Fruit fly (Drosophila melanogaster) whole organism, embryonic: Measurements from ENCODE around the gene CG33986.

Source experiments
- Bgb ChIP-seq: fragments of 200-800 bp; sonication (Bioruptor generic); IDR thresholded peaks from 2 replicates; pipeline ENCODE4 v1.3.6; 2022; ENCODE audit warnings: missing biosample characterization, missing genetic modification characterization; ENCODE audit not compliant: partially characterized antibody
- CG10321 ChIP-seq: fragments of 200-800 bp; sonication (Bioruptor generic); IDR thresholded peaks from 2 replicates; pipeline ENCODE4 v1.3.6; 2022; ENCODE audit warnings: missing biosample characterization, missing genetic modification characterization
- CG10565 ChIP-seq: fragments of 200-800 bp; sonication (Bioruptor generic); optimal IDR thresholded peaks from 3 replicates; lab custom pipeline; 2016; ENCODE audit warnings: missing biosample characterization, mild to moderate bottlenecking, missing genetic modification characterization
- CG12104 ChIP-seq: fragments of 200-800 bp; sonication (Bioruptor generic); optimal IDR thresholded peaks from 3 replicates; lab custom pipeline; 2016; ENCODE audit warnings: missing biosample characterization, missing genetic modification characterization
- CG12659 ChIP-seq: fragments of 200-800 bp; sonication (Bioruptor generic); optimal IDR thresholded peaks from 3 replicates; lab custom pipeline; 2017; ENCODE audit warnings: mild to moderate bottlenecking, missing biosample characterization, missing genetic modification reagents, missing genetic modification characterization
- CG12942 ChIP-seq: fragments of 200-800 bp; sonication (Bioruptor generic); optimal IDR thresholded peaks from 3 replicates; lab custom pipeline; 2016; ENCODE audit warnings: missing biosample characterization, missing genetic modification characterization
- CG14667 ChIP-seq: fragments of 200-800 bp; sonication (Bioruptor generic); IDR thresholded peaks from 2 replicates; pipeline ENCODE4 v1.3.6; 2022; ENCODE audit warnings: missing biosample characterization, missing genetic modification characterization
- CG14860 ChIP-seq: fragments of 200-800 bp; sonication (Bioruptor generic); IDR thresholded peaks from 3 replicates; pipeline ENCODE4 v1.3.6; 2022; ENCODE audit warnings: missing biosample characterization, missing genetic modification characterization; ENCODE audit not compliant: partially characterized antibody
- CG17186 ChIP-seq: fragments of 200-800 bp; sonication (Bioruptor generic); optimal IDR thresholded peaks from 3 replicates; lab custom pipeline; 2017; ENCODE audit warnings: missing biosample characterization, missing genetic modification reagents, missing genetic modification characterization
- CG17568 ChIP-seq: fragments of 200-800 bp; sonication (Bioruptor generic); optimal IDR thresholded peaks from 2 replicates; lab custom pipeline; 2018; ENCODE audit warnings: missing biosample characterization, mild to moderate bottlenecking, missing genetic modification characterization, moderate library complexity
- CG17912 ChIP-seq: fragments of 200-800 bp; sonication (Bioruptor generic); optimal IDR thresholded peaks from 2 replicates; lab custom pipeline; 2018; ENCODE audit warnings: missing biosample characterization, mild to moderate bottlenecking, missing genetic modification characterization
- CG18011 ChIP-seq: fragments of 200-800 bp; sonication (Bioruptor generic); optimal IDR thresholded peaks from 2 replicates; lab custom pipeline; 2017; ENCODE audit warnings: missing biosample characterization, missing genetic modification characterization, mild to moderate bottlenecking, moderate library complexity, missing genotype
- CG18262 ChIP-seq: fragments of 200-800 bp; optimal IDR thresholded peaks from 3 replicates; lab custom pipeline; 2019; ENCODE audit warnings: missing biosample characterization, mild to moderate bottlenecking, missing genetic modification characterization, moderate library complexity
- CG30431 ChIP-seq: fragments of 200-800 bp; sonication (Bioruptor generic); optimal IDR thresholded peaks from 2 replicates; lab custom pipeline; 2017; ENCODE audit warnings: missing biosample characterization, missing genetic modification characterization
- CG3726 ChIP-seq: fragments of 200-800 bp; sonication (Bioruptor generic); IDR thresholded peaks from 3 replicates; pipeline ENCODE4, ENCODE4 v1.3.6; 2022; ENCODE audit warnings: missing biosample characterization, missing genetic modification characterization
- CG3847 ChIP-seq: fragments of 200-800 bp; sonication (Bioruptor generic); IDR thresholded peaks from 2 replicates; pipeline ENCODE4 v1.3.6; 2022; ENCODE audit warnings: missing biosample characterization, missing genetic modification characterization
- CG42726 ChIP-seq: fragments of 200-800 bp; sonication (Bioruptor generic); IDR thresholded peaks from 2 replicates; pipeline ENCODE4 v1.3.6; 2022; ENCODE audit warnings: missing biosample characterization, missing genetic modification characterization; ENCODE audit not compliant: partially characterized antibody
- CG7556 ChIP-seq: fragments of 200-800 bp; sonication (Bioruptor generic); optimal IDR thresholded peaks from 2 replicates; lab custom pipeline; 2017; ENCODE audit warnings: missing biosample characterization, mild to moderate bottlenecking, missing genetic modification characterization
- CG7786 ChIP-seq: fragments of 200-800 bp; sonication (Bioruptor generic); optimal IDR thresholded peaks from 2 replicates; lab custom pipeline; 2016; ENCODE audit warnings: missing biosample characterization, missing genetic modification characterization
- CG7839 ChIP-seq: fragments of 200-800 bp; sonication (Bioruptor generic); optimal IDR thresholded peaks from 3 replicates; lab custom pipeline; 2018; ENCODE audit warnings: missing biosample characterization, mild to moderate bottlenecking, missing genetic modification characterization, moderate library complexity
- CG8765 ChIP-seq: fragments of 200-800 bp; sonication (Bioruptor generic); IDR thresholded peaks from 2 replicates; pipeline ENCODE4 v1.3.6; 2022; ENCODE audit warnings: missing biosample characterization, missing genetic modification characterization
- CG9215 ChIP-seq: fragments of 200-800 bp; sonication (Bioruptor generic); IDR thresholded peaks from 2 replicates; pipeline ENCODE4 v1.3.6; 2022; ENCODE audit warnings: missing biosample characterization, missing genetic modification characterization
- D19A ChIP-seq: fragments of 200-800 bp; optimal IDR thresholded peaks from 3 replicates; lab custom pipeline; 2019; ENCODE audit warnings: missing biosample characterization, mild to moderate bottlenecking, missing genetic modification characterization, moderate library complexity
- Dip3 ChIP-seq: fragments of 200-800 bp; sonication (Bioruptor generic); optimal IDR thresholded peaks from 3 replicates; lab custom pipeline; 2016; ENCODE audit warnings: missing biosample characterization, missing genetic modification characterization
- Dp ChIP-seq: fragments of 200-800 bp; sonication (Bioruptor generic); optimal IDR thresholded peaks from 2 replicates; lab custom pipeline; 2018; ENCODE audit warnings: missing biosample characterization, mild to moderate bottlenecking, missing genetic modification characterization, moderate library complexity
- Fer2 ChIP-seq: fragments of 200-800 bp; sonication (Bioruptor generic); optimal IDR thresholded peaks from 2 replicates; lab custom pipeline; 2018; ENCODE audit warnings: missing biosample characterization, mild to moderate bottlenecking, missing genetic modification characterization, moderate library complexity
- GATAe ChIP-seq: fragments of 200-800 bp; sonication (Bioruptor generic); conservative IDR thresholded peaks from 2 replicates; pipeline ENCODE4 v1.3.6; 2022; ENCODE audit warnings: missing biosample characterization, missing genetic modification characterization
- Hmx ChIP-seq: fragments of 200-800 bp; sonication (Bioruptor generic); optimal IDR thresholded peaks from 2 replicates; lab custom pipeline; 2016; ENCODE audit warnings: missing biosample characterization, missing genetic modification characterization
- Lhr ChIP-seq: fragments of 200-800 bp; sonication (Bioruptor generic); optimal IDR thresholded peaks from 3 replicates; lab custom pipeline; 2017; ENCODE audit warnings: mild to moderate bottlenecking, missing biosample characterization, missing genetic modification reagents, missing genetic modification characterization
- Max ChIP-seq: fragments of 200-800 bp; sonication (Bioruptor generic); optimal IDR thresholded peaks from 2 replicates; lab custom pipeline; 2016; ENCODE audit warnings: missing biosample characterization, mild to moderate bottlenecking, missing genetic modification characterization
- Myb ChIP-seq: fragments of 200-800 bp; sonication (Bioruptor generic); optimal IDR thresholded peaks from 2 replicates; lab custom pipeline; 2016; ENCODE audit warnings: missing biosample characterization, missing genetic modification characterization
- Neu2 ChIP-seq: fragments of 200-800 bp; sonication (Bioruptor generic); optimal IDR thresholded peaks from 3 replicates; lab custom pipeline; 2016; ENCODE audit warnings: missing biosample characterization, missing genetic modification characterization, borderline replicate concordance
- Poxn ChIP-seq: fragments of 200-800 bp; sonication (Bioruptor generic); IDR thresholded peaks from 2 replicates; pipeline ENCODE4 v1.3.6; 2022; ENCODE audit warnings: missing biosample characterization, missing genetic modification characterization
- Spps ChIP-seq: fragments of 200-800 bp; sonication (Bioruptor generic); optimal IDR thresholded peaks from 2 replicates; lab custom pipeline; 2018; ENCODE audit warnings: missing biosample characterization, mild to moderate bottlenecking, missing genetic modification characterization
- Sry-β ChIP-seq: fragments of 200-800 bp; sonication (Bioruptor generic); optimal IDR thresholded peaks from 2 replicates; lab custom pipeline; 2018; ENCODE audit warnings: missing biosample characterization, mild to moderate bottlenecking, missing genetic modification characterization, moderate library complexity
- abd-A ChIP-seq: fragments of 200-800 bp; sonication (Bioruptor generic); optimal IDR thresholded peaks from 3 replicates; lab custom pipeline; 2019; ENCODE audit warnings: missing biosample characterization, mild to moderate bottlenecking, missing genetic modification characterization, moderate library complexity
- aop ChIP-seq: fragments of 200-800 bp; sonication (Bioruptor generic); IDR thresholded peaks from 2 replicates; pipeline ENCODE4 v1.3.6; 2022; ENCODE audit warnings: missing biosample characterization, missing genetic modification characterization
- ara ChIP-seq: fragments of 200-800 bp; sonication (Bioruptor generic); IDR thresholded peaks from 2 replicates; pipeline ENCODE4 v1.3.6; 2022; ENCODE audit warnings: missing biosample characterization, missing genetic modification characterization
- croc ChIP-seq: fragments of 200-800 bp; sonication (Bioruptor generic); conservative IDR thresholded peaks from 3 replicates; pipeline ENCODE4 v1.3.6; 2022; ENCODE audit warnings: missing biosample characterization, missing genetic modification characterization
- fru ChIP-seq: fragments of >200 bp; optimal IDR thresholded peaks from 2 replicates; lab custom pipeline; 2017
- ftz-f1 ChIP-seq: fragments of 200-800 bp; sonication (Bioruptor generic); optimal IDR thresholded peaks from 2 replicates; lab custom pipeline; 2016; ENCODE audit warnings: missing biosample characterization, missing genetic modification characterization
- gro ChIP-seq: fragments of 200-800 bp; sonication (Bioruptor generic); optimal IDR thresholded peaks from 2 replicates; lab custom pipeline; 2016; ENCODE audit warnings: missing biosample characterization, missing genetic modification characterization
- her ChIP-seq: fragments of 200-800 bp; sonication (Bioruptor generic); optimal IDR thresholded peaks from 2 replicates; lab custom pipeline; 2016; ENCODE audit warnings: missing biosample characterization, missing genetic modification characterization
- lab ChIP-seq: fragments of 200-800 bp; sonication (Bioruptor generic); optimal IDR thresholded peaks from 3 replicates; lab custom pipeline; 2017; ENCODE audit warnings: missing biosample characterization, missing genetic modification characterization, mild to moderate bottlenecking, moderate library complexity, missing genetic modification reagents
- nmo ChIP-seq: fragments of 200-800 bp; sonication (Bioruptor generic); optimal IDR thresholded peaks from 2 replicates; lab custom pipeline; 2018; ENCODE audit warnings: missing biosample characterization, mild to moderate bottlenecking, missing genetic modification characterization, moderate library complexity
- p53 ChIP-seq: fragments of 200-800 bp; sonication (Bioruptor generic); optimal IDR thresholded peaks from 2 replicates; lab custom pipeline; 2016; ENCODE audit warnings: missing biosample characterization, missing genetic modification characterization
- pros ChIP-seq: fragments of 200-800 bp; sonication (Bioruptor generic); optimal IDR thresholded peaks from 3 replicates; lab custom pipeline; 2019; ENCODE audit warnings: missing biosample characterization, mild to moderate bottlenecking, missing genetic modification characterization, moderate library complexity
- sd ChIP-seq: fragments of 200-800 bp; sonication (Bioruptor generic); optimal IDR thresholded peaks from 3 replicates; lab custom pipeline; 2018; ENCODE audit warnings: missing biosample characterization, mild to moderate bottlenecking, missing genetic modification characterization, moderate library complexity
- sug ChIP-seq: fragments of 200-800 bp; optimal IDR thresholded peaks from 2 replicates; lab custom pipeline; 2019; ENCODE audit warnings: missing biosample characterization, mild to moderate bottlenecking, missing genetic modification characterization, moderate library complexity
- tio ChIP-seq: fragments of 200-800 bp; sonication (Bioruptor generic); optimal IDR thresholded peaks from 2 replicates; lab custom pipeline; 2017; ENCODE audit warnings: missing biosample characterization, missing genetic modification characterization, inconsistent platforms
- wor ChIP-seq: fragments of 200-800 bp; sonication (Bioruptor generic); IDR thresholded peaks from 2 replicates; pipeline ENCODE4 v1.3.6; 2022; ENCODE audit warnings: missing biosample characterization, missing genetic modification characterization

CG33986 gene

dm6 chr3L:15566484-15566955, 41.5 kb upstream of the CG33986 start (continued):
- TF ChIP-seq croc (GFP tag; lab: Robert Waterston, UW) = no peak
- TF ChIP-seq CG18011 = peak; percentile 48
- peak; percentile 89 for TF ChIP-seq lab
- TF ChIP-seq CG18262 (tag; lab: Kevin White, UChicago) = peak; percentile 48
- TF ChIP-seq Hmx (GFP tag; lab: Kevin White, UChicago) = no peak
- no peak for TF ChIP-seq Sry-β (GFP tag; lab: Kevin White, UChicago)
- TF ChIP-seq p53 (GFP tag; lab: Kevin White, UChicago) = peak; percentile 11
- TF ChIP-seq CG12942 (GFP tag; lab: Kevin White, UChicago) = no peak
- no peak for TF ChIP-seq CG9215 (GFP tag; lab: Robert Waterston, UW)
- TF ChIP-seq Lhr (GFP tag; lab: Kevin White, UChicago) = peak; percentile 8
- peak; percentile 31; the same call in 1 of the 2 replicates for TF ChIP-seq ara (GFP tag; lab: Robert Waterston, UW)
- TF ChIP-seq sug (tag; lab: Kevin White, UChicago) = peak; percentile 92
- TF ChIP-seq tio = no peak
- no peak for TF ChIP-seq abd-A (tag; lab: Kevin White, UChicago)
- no peak for TF ChIP-seq Neu2 (GFP tag; lab: Kevin White, UChicago)
- peak; percentile 59 for TF ChIP-seq Fer2 (tag; lab: Kevin White, UChicago)
- peak; percentile 83 for TF ChIP-seq CG17912
- no peak for TF ChIP-seq CG42726 (GFP tag; lab: Robert Waterston, UW)
- TF ChIP-seq Max (GFP tag; lab: Kevin White, UChicago) = no peak
- peak; percentile 61 for TF ChIP-seq her
- peak; percentile 60 for TF ChIP-seq gro (GFP tag; lab: Kevin White, UChicago)
- no peak for TF ChIP-seq Spps
- peak; percentile 23 for TF ChIP-seq pros (GFP tag; lab: Kevin White, UChicago)
- no peak for TF ChIP-seq Myb (GFP tag; lab: Kevin White, UChicago)
- TF ChIP-seq CG7786 (GFP tag; lab: Kevin White, UChicago) = no peak
- TF ChIP-seq sd (tag; lab: Kevin White, UChicago) = peak; percentile 79
- TF ChIP-seq Poxn (GFP tag; lab: Robert Waterston, UW) = no peak
- no peak for TF ChIP-seq aop (GFP tag; lab: Robert Waterston, UW)
- TF ChIP-seq CG7839 (tag; lab: Kevin White, UChicago) = no peak
- TF ChIP-seq CG12659 (GFP tag; lab: Kevin White, UChicago) = peak; percentile 41
- TF ChIP-seq D19A (tag; lab: Kevin White, UChicago) = no peak
- TF ChIP-seq CG10321 (GFP tag; lab: Robert Waterston, UW) = 0 out of 2 replicates have a peak, but pooled peaks have one; percentile 22
- no peak for TF ChIP-seq CG17568
- TF ChIP-seq ftz-f1 = peak; percentile 62
- no peak for TF ChIP-seq CG10565
- TF ChIP-seq CG14667 = no peak
- 0 out of 2 replicates have a peak, but pooled peaks have one; percentile 21 for TF ChIP-seq GATAe (GFP tag; lab: Robert Waterston, UW)
- TF ChIP-seq CG14860 (GFP tag; lab: Robert Waterston, UW) = no peak
- no peak for TF ChIP-seq Dip3 (GFP tag; lab: Kevin White, UChicago)
- TF ChIP-seq CG12104 (GFP tag; lab: Kevin White, UChicago) = no peak
- peak; percentile 68 for TF ChIP-seq CG7556 (GFP tag; lab: Kevin White, UChicago)
- peak; percentile 36 for TF ChIP-seq CG30431 (GFP tag; lab: Kevin White, UChicago)
- TF ChIP-seq nmo (GFP tag; lab: Kevin White, UChicago) = no peak
- TF ChIP-seq fru = no peak
- no peak for TF ChIP-seq Dp (GFP tag; lab: Kevin White, UChicago)
- no peak for TF ChIP-seq CG3726
- peak; percentile 47 for TF ChIP-seq CG3847
- TF ChIP-seq wor (GFP tag; lab: Robert Waterston, UW) = no peak
- no peak for TF ChIP-seq Bgb (GFP tag; lab: Robert Waterston, UW)
- no peak for TF ChIP-seq CG8765 (GFP tag; lab: Robert Waterston, UW)
- TF ChIP-seq CG17186 (GFP tag; lab: Kevin White, UChicago) = no peak
